In genomic region chrIV:14960061-14960460, ce11 we compare ENCODE assay signal across 4 worm cellular contexts.
A peak's percentile ranks its signal among the peaks of the same experiment; 100 is the strongest.
TF ChIP-seq lines count a peak whose summit lies in the region.

No protein-coding gene starts in this region.

TF ChIP-seq in whole organism, L1 larva, 84 proteins besides CTCF, POLR2A, EP300 and RAD21:
- peak; percentile 3 for TF ChIP-seq blmp-1 (tag; optimal IDR thresholded peaks at IDR 0.05; lab: Kevin White, UChicago)
- peak; percentile 8 for TF ChIP-seq tbx-2 (tag; optimal IDR thresholded peaks at IDR 0.05; lab: Kevin White, UChicago)
- TF ChIP-seq nhr-12 (tag; optimal IDR thresholded peaks at IDR 0.05; lab: Kevin White, UChicago) = no peak

TF ChIP-seq in whole organism, L4 larva, 104 proteins besides CTCF, POLR2A, EP300 and RAD21:
- TF ChIP-seq ces-1 (GFP tag; optimal IDR thresholded peaks at IDR 0.05; lab: Kevin White, UChicago) (peak; percentile 18), egl-43 (GFP tag; IDR thresholded peaks at IDR 0.05; lab: Robert Waterston, UW) (no peak), spr-1 (tag; optimal IDR thresholded peaks at IDR 0.05; lab: Kevin White, UChicago) (no peak)
TF ChIP-seq in whole organism, L4 larva: peak in this region for 1.

TF ChIP-seq in whole organism, late embryonic, 69 proteins besides CTCF, POLR2A, EP300 and RAD21:
- TF ChIP-seq ztf-16 (tag; optimal IDR thresholded peaks at IDR 0.05; lab: Kevin White, UChicago) (no peak), unc-55 (GFP tag; optimal IDR thresholded peaks at IDR 0.05; lab: Kevin White, UChicago) (no peak), unc-42 (tag; optimal IDR thresholded peaks at IDR 0.05; lab: Kevin White, UChicago) (peak; percentile 84), sox-4 (tag; optimal IDR thresholded peaks at IDR 0.05; lab: Kevin White, UChicago) (no peak)

TF ChIP-seq in whole organism, mixed stage, embryonic, 35 proteins besides CTCF, POLR2A, EP300 and RAD21:
- TF ChIP-seq ces-1 (GFP tag; optimal IDR thresholded peaks at IDR 0.05; lab: Kevin White, UChicago) (peak; percentile 94), snpc-4 (tag; optimal IDR thresholded peaks at IDR 0.05; lab: Kevin White, UChicago) (no peak)
TF ChIP-seq in whole organism, mixed stage, embryonic: peak in this region for 1.

Comparison
In these comparisons a context has a peak if more than half of its experiments do, and no peak if none do; other contexts are left out.
1. Of the 29 proteins assayed by ChIP-seq in both whole organism, L4 larva and whole organism, L1 larva: peak only in whole organism, L4 larva: ces-1; only in whole organism, L1 larva: none; in both: none; in neither: 28.